Fruit fly (Drosophila melanogaster): ENCODE data around the gene CG5087.

dm6 chr3L:9041042-9041477 lies 43.1 kb downstream of the CG5087 start, which contains the start of gene Doc1:
- TF ChIP-seq CG14655 (GFP tag; optimal IDR thresholded peaks at IDR 0.05) (no peak), EcR (GFP tag; optimal IDR thresholded peaks at IDR 0.05) (no peak), Pif1A (GFP tag; optimal IDR thresholded peaks at IDR 0.05) (no peak), Snoo (tag; optimal IDR thresholded peaks at IDR 0.05) (no peak), D1 (tag; optimal IDR thresholded peaks at IDR 0.05) (no peak), Ets98B (GFP tag; IDR thresholded peaks at IDR 0.05) (no peak), CG9948 (tag; optimal IDR thresholded peaks at IDR 0.05) (no peak), CG13204 (GFP tag; optimal IDR thresholded peaks at IDR 0.05) (no peak), rn (GFP tag; IDR thresholded peaks at IDR 0.05) (no peak)

Measured in whole organism, pupa.